Fruit fly (Drosophila melanogaster): ENCODE results near the gene CG13067.

Gene CG13067

dm6 chr3L:16308380-16308779, 37.3 kb downstream of the CG13067 start, which contains the start of gene CG13042:
Gene CG13042 (minus strand): TSS chr3L:16308480.
- TF ChIP-seq usp (GFP tag; optimal IDR thresholded peaks at IDR 0.05) (no peak), EcR (GFP tag; optimal IDR thresholded peaks at IDR 0.05) (no peak), pan (optimal IDR thresholded peaks at IDR 0.05) (no peak), psq (optimal IDR thresholded peaks at IDR 0.05) (no peak), Dll (optimal IDR thresholded peaks at IDR 0.05) (no peak), CG8478 (optimal IDR thresholded peaks at IDR 0.05) (no peak)

- TF ChIP-seq EcR (GFP tag; optimal IDR thresholded peaks at IDR 0.05): no peak
- no peak for TF ChIP-seq pan (optimal IDR thresholded peaks at IDR 0.05)
- TF ChIP-seq usp (GFP tag; optimal IDR thresholded peaks at IDR 0.05): no peak
- no peak for TF ChIP-seq CG8478 (optimal IDR thresholded peaks at IDR 0.05)
- no peak for TF ChIP-seq Dll (optimal IDR thresholded peaks at IDR 0.05)
- TF ChIP-seq psq (optimal IDR thresholded peaks at IDR 0.05): no peak
Measured at dm6 chr3L:16309972-16310371, 38.9 kb downstream of the CG13067 start.

dm6 chr3L:16313985-16314384, 42.9 kb downstream of the CG13067 start, which contains the start of gene CG13062:
Gene CG13062 (plus strand): TSS chr3L:16314285.
- TF ChIP-seq CG8478 (optimal IDR thresholded peaks at IDR 0.05): no peak
- no peak for TF ChIP-seq usp (GFP tag; optimal IDR thresholded peaks at IDR 0.05)
- no peak for TF ChIP-seq Dll (optimal IDR thresholded peaks at IDR 0.05)

- TF ChIP-seq pan (optimal IDR thresholded peaks at IDR 0.05) (no peak), EcR (GFP tag; optimal IDR thresholded peaks at IDR 0.05) (no peak), psq (optimal IDR thresholded peaks at IDR 0.05) (no peak), usp (GFP tag; optimal IDR thresholded peaks at IDR 0.05) (no peak), CG8478 (optimal IDR thresholded peaks at IDR 0.05) (no peak), Dll (optimal IDR thresholded peaks at IDR 0.05) (no peak)
Measured at dm6 chr3L:16317724-16318123, 46.6 kb downstream of the CG13067 start, which contains the start of gene Nplp3. Gene Nplp3 (plus strand): TSS chr3L:16318024.

dm6 chr3L:16319399-16319906, 48.4 kb downstream of the CG13067 start, which contains the start of the genes CG13041 and CG13060:
Gene CG13041 (minus strand): TSS chr3L:16319526.
Gene CG13060 (plus strand): TSS chr3L:16319856.
- TF ChIP-seq EcR (GFP tag; optimal IDR thresholded peaks at IDR 0.05) (no peak), psq (optimal IDR thresholded peaks at IDR 0.05) (no peak), CG8478 (optimal IDR thresholded peaks at IDR 0.05) (no peak), pan (optimal IDR thresholded peaks at IDR 0.05) (no peak), usp (GFP tag; optimal IDR thresholded peaks at IDR 0.05) (no peak), Dll (optimal IDR thresholded peaks at IDR 0.05) (no peak)

dm6 chr3L:16321172-16321571, 50.1 kb downstream of the CG13067 start, which contains the start of gene CG42718:
Gene CG42718 (minus strand): TSS chr3L:16321272.
- no peak for TF ChIP-seq CG8478 (optimal IDR thresholded peaks at IDR 0.05)
- TF ChIP-seq Dll (optimal IDR thresholded peaks at IDR 0.05): no peak
- TF ChIP-seq usp (GFP tag; optimal IDR thresholded peaks at IDR 0.05): no peak
- TF ChIP-seq EcR (GFP tag; optimal IDR thresholded peaks at IDR 0.05): no peak
